Fruit fly (Drosophila melanogaster): Measurements from ENCODE around the gene kraken.

kraken gene

DNA sequence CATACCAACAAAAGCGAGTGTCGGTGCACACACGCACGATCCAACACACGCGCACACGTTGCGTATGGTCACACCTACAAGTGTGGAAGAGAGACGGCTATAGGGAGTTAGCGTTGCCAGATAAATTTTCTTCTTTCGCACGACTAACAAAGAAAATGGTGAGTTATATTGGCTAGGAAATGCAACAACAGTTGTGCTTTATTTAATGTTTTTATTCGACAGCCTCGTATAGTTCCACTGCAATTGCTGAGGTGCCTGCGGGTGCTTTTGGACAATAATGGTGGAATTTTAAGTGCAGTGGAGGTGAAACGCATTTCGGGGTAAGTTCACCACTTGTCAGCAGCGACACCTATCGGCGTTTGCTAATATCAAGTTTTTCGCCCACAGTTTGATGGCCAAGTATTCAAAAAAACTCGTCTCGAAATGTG is 18.9 kb downstream of the kraken start:
- TF ChIP-seq CG17801 (GFP tag; optimal IDR thresholded peaks at IDR 0.05; ENCODE audit: partially characterized antibody) = no peak

DNA sequence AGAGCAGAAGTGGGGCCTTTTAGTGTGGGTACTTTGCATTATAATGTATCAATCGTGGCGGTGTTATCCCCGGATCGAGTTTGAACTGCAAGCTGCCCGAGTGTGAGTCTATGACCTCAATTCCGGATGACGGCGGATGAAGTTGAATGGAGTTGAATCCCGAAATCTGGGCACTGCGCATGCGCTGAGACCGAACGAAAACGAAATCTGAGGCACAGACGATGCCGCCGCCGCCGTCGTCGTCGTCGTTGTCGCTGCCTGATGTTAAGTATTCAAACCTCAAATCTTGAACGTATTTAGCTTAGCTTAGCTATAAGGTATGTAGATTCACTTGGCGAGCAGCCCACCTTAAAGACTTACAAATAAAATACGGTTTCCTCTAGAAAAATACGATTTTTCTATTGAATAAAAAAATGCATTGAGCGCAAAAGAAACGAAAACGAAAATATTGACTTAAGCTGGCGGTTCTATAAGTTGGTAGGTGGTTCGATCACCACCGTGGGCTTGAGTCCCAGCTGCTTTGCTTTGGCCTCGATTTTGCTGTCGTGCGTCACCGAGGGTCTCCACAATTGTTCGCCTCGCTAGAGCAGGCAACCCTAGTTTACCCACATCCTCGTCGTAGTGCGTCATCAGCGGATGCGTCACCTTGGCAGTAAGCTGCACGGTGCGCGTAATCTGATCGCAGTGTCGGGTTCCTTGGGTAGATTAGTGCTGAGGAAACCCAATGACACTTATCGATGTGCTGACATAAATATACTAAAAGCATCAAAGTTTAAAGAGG is 21.3 kb downstream of the kraken start:
- TF ChIP-seq CG17801 (GFP tag; optimal IDR thresholded peaks at IDR 0.05; ENCODE audit: partially characterized antibody) = no peak

DNA sequence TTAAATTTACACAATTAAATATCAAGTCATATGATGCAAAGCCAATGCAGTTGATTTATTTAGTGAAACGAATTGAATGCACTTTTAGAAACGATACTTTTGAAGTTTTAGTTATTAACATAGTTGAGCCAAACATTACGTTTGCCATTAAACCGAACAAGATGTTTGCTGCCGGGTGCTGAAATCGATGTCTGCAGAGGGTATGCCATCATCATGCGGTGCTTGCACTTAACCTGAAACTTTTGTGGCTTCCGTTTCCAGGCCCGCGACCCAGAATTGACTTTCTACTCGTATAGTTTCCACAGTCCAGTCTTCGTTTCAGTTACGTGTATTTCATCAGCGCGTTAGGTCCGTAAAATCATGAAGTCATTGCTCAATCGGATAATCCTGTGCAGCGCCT is 24.4 kb downstream of the kraken start, which contains the start of gene ninaA:
Gene ninaA (plus strand): TSS at position 301 of the 400 bp plus-strand sequence.
- TF ChIP-seq CG17801 (GFP tag; optimal IDR thresholded peaks at IDR 0.05; ENCODE audit: partially characterized antibody) = no peak

DNA sequence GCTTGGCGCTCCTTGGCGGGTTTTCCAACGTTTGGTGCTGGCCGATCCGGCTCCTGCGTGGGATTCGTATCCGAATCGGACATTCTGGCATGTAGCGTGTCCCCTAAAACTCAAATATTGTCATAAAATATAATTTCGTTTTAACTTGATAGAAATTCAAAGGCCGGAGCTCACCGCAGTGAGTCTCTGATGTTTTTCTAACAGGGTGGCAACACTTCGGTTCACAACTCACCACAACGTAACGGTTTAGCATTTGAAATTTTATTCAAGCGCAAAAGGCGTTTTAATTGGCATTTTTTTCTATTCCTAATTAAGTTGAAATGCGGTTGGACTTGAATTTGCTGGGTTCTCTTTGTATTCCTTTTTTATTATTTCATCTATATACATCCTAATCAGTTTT is 32.4 kb downstream of the kraken start, which contains the start of gene CG15824:
Gene CG15824 (minus strand): TSS at position 172 of the 400 bp plus-strand sequence.
- TF ChIP-seq CG17801 (GFP tag; optimal IDR thresholded peaks at IDR 0.05; ENCODE audit: partially characterized antibody) = no peak

DNA sequence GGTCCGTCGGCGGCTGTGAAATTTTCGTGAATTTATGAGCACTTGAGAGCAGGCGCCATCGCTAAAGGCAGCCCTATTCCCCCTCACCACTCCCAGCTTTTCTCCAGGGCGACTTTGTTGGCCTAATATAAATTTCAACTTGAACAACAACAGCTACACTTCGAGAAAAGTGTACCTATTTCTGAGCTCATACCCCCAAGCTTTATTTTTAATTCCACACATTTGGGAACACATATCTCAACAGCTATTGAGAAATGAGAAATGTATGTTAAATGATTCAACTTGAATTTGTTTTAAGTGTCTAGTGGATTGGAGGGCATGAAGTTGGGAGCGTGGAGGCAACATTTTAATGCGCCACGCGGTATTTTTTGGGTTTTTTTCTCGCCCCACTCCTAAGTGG is 34.2 kb downstream of the kraken start:
- no peak for TF ChIP-seq CG17801 (GFP tag; optimal IDR thresholded peaks at IDR 0.05; ENCODE audit: partially characterized antibody)

DNA sequence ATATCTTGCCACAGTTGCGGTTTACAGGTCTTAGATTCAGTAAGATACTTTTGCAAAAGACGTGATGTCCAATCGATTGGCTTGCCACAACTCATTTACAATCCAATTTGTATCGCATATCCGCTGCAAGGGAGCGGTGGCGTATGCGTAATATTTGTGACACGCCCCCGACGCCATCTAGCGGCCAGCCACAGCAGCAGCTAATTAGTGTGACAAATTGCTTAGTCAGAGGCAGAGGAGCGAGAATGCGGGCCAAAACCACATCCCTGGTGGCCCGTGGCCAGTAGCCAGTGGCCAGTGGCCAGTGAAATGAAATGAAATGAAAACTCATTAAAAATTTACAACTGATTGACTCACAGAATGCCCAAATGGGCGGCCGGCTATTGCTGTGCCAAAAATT is 35.2 kb downstream of the kraken start:
- no peak for TF ChIP-seq CG17801 (GFP tag; optimal IDR thresholded peaks at IDR 0.05; ENCODE audit: partially characterized antibody)

DNA sequence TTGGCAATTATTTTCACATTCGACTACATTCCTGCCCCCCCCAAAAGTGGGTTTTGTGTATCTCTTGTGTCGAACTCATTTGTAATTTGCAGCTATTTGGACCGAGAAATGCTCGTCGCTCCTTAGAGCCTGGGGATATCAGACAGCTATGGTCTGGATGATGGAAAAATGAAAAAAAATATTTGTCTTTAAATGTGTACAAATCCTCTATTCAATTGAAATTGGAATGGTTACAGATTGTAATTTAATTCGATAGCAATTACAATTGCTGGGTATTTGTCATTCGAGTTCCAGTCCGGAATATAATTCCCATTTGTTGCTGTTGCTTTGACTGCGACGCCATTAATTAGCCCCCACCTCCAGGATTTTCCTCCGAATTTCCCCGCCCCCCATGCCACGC is 37.2 kb downstream of the kraken start:
- TF ChIP-seq CG17801 (GFP tag; optimal IDR thresholded peaks at IDR 0.05; ENCODE audit: partially characterized antibody) = no peak

DNA sequence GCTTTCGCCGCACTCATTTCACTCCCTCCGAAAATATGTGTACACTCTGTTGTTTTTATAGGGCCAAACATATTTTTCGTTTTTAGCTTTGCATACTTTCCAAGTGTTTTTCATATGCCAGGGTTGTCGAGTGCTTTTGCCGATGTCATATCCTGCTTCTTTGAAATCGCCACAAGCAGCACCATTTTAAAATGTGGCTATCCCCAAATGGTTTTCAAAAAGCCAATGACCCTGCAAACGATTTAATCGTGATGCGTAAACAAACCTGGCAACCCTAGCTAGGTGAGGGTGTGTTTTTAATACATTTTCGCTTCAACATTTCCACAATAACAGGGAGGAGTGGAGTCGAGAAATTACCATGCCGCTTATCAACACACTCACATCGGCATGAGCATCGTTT is 39.9 kb downstream of the kraken start:
- TF ChIP-seq CG17801 (GFP tag; optimal IDR thresholded peaks at IDR 0.05; ENCODE audit: partially characterized antibody) = no peak

DNA sequence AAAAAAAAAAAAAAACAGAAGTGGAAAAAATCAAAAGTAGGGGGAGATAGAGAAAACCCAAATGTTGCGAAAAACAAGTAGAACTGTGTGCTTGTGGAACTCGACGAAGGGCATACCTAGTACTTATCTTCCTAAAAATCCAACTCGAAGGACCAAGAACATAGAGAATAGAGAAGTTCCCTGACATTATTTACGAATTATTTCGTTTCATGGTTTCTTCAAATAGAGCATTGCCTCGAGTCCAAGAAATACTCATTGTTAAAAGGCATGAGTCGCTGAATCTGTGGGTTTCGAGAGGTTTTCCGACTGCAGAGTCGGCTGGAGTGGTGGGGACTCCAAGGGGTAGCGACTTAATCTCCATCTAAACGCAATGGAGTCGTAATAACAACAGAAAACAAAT is 40.6 kb downstream of the kraken start:
- no peak for TF ChIP-seq CG17801 (GFP tag; optimal IDR thresholded peaks at IDR 0.05; ENCODE audit: partially characterized antibody)

DNA sequence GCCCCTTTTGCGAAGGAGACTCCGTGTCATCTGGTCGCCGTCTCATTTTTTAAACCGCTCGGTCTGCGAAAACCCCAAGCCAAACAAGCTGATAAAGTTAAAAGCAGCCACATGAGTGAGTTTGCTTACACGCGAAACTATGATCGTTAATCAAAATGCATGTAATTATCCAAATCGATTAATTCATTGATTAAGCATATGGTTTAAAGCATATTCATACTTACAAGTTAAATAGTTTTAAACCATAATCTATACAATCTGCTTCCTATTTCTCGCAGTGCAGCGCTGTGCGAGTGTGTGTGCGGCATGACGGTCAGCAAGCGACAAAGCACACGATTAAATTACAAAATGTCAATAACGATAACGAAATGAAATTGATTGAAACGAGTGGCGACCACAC is 42.9 kb downstream of the kraken start:
- no peak for TF ChIP-seq CG17801 (GFP tag; optimal IDR thresholded peaks at IDR 0.05; ENCODE audit: partially characterized antibody)

DNA sequence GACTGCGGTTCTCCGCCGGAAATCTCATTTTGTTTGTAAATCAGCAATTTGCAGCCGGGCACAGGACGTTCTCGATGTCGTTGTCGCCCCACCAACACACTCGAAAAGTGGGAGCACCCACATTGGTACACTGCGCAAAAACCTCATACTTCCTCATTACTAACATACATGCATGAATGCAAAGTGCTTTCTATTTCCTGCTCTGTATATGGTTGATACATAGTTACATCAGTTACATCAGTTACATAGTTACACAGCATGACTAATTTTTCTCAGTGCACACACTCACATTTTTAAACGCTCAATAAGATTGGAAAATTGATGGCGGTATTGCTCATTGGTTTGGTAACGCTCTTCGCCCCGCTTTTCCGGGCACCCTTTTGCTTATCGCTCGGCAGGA is 44.6 kb downstream of the kraken start:
- no peak for TF ChIP-seq CG17801 (GFP tag; optimal IDR thresholded peaks at IDR 0.05; ENCODE audit: partially characterized antibody)

DNA sequence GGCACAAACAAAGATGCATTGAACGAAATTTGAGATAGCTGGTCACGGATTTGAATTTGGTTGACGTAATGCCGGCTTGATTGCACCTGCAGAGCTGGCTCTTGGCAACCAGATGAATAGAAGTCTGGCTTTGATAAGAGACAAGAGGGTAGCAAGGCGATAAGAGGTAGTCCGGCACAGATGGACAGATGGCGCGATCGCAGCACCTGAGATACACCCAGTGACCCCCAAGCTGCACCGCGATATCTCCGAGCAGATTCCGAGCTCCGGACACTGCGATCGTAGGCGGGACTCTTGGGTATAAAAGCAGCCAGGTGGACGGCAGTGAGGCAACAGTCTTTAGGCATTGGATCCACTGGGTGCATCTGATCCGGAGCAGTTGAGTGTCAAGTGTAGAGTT is 45.7 kb downstream of the kraken start, which contains the start of gene Lsp1beta:
Gene Lsp1beta (plus strand): TSS at position 185 of the 400 bp plus-strand sequence.
- no peak for TF ChIP-seq CG17801 (GFP tag; optimal IDR thresholded peaks at IDR 0.05; ENCODE audit: partially characterized antibody)

DNA sequence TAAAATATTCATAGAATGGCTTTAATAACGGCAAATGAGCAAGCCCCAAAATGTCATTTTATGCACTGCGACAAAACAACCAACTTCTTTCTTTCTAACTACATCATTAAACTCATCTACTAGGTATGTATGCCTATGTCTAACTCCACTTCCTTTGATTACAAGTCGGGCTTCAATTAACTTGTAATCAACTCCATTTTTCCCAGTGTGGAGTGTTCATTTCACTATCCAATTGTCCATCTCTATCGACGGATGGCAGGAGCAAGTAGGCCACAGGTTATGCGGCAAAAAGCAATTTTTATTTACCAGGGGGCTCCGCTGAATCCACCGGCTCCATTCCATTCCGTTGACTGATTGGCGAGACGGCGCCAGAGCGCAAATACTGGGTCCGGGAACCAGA is 51.2 kb downstream of the kraken start:
- no peak for TF ChIP-seq CG17801 (GFP tag; optimal IDR thresholded peaks at IDR 0.05; ENCODE audit: partially characterized antibody)

All from ovary, adult (tissue).